Worm (Caenorhabditis elegans) whole organism, L4 larva: ENCODE data around the gene srz-102.

Source experiments
- F10B5.3 ChIP-seq: sonication (generic microtip); optimal IDR thresholded peaks from 2 replicates; lab custom pipeline; 2016; ENCODE audit warnings: mild to moderate bottlenecking, missing genetic modification characterization, missing compliant biosample characterization
- F26F4.8 ChIP-seq: fragments of 200-800 bp; sonication (Bioruptor generic); conservative IDR thresholded peaks from 2 replicates; pipeline ENCODE4 v1.3.6; 2022; ENCODE audit warnings: missing genetic modification characterization, missing compliant biosample characterization
- F49E8.2 ChIP-seq: sonication (generic microtip); optimal IDR thresholded peaks from 2 replicates; lab custom pipeline; 2016; ENCODE audit warnings: missing compliant biosample characterization, mild to moderate bottlenecking, missing genetic modification characterization, borderline replicate concordance
- T20F7.1 ChIP-seq: fragments of 200-800 bp; sonication (Bioruptor generic); optimal IDR thresholded peaks from 2 replicates; lab custom pipeline; 2018; ENCODE audit warnings: mild to moderate bottlenecking, missing genetic modification characterization, missing compliant biosample characterization
- T26A8.4 ChIP-seq: fragments of 200-800 bp; sonication (Bioruptor generic); IDR thresholded peaks from 2 replicates; pipeline ENCODE4 v1.3.6; 2022; ENCODE audit warnings: missing genetic modification characterization, missing compliant biosample characterization
- Y48G9A.11 ChIP-seq: fragments of 200-800 bp; sonication (Bioruptor generic); IDR thresholded peaks from 2 replicates; pipeline ENCODE4 v1.3.6; 2022; ENCODE audit warnings: missing genetic modification reagents, missing genetic modification characterization, missing compliant biosample characterization
- Y75B8A.6 ChIP-seq: fragments of 200-800 bp; sonication (Bioruptor generic); IDR thresholded peaks from 2 replicates; pipeline ENCODE4 v1.3.6; 2022; ENCODE audit warnings: missing genetic modification reagents, missing genetic modification characterization, missing compliant biosample characterization
- ZK337.2 ChIP-seq: fragments of 200-800 bp; sonication (Bioruptor generic); IDR thresholded peaks from 2 replicates; pipeline ENCODE4 v1.3.6; 2022; ENCODE audit warnings: missing genetic modification reagents, missing genetic modification characterization, missing compliant biosample characterization
- aha-1 ChIP-seq: fragments of 150-350 bp; peaks from one replicate; lab custom pipeline; 2014; ENCODE audit warnings: missing biosample characterization, missing genetic modification characterization
- ama-1 ChIP-seq: fragments of 150-350 bp; optimal IDR thresholded peaks from 2 replicates; lab custom pipeline; 2014; ENCODE audit warnings: inconsistent platforms, mixed read lengths
- ceh-20 ChIP-seq: fragments of 200-800 bp; sonication (Bioruptor generic); IDR thresholded peaks from 2 replicates; pipeline ENCODE4 v1.3.6; 2022; ENCODE audit warnings: missing genetic modification reagents, missing genetic modification characterization, missing compliant biosample characterization
- ceh-44 ChIP-seq: fragments of 200-800 bp; sonication (Bioruptor generic); IDR thresholded peaks from 2 replicates; pipeline ENCODE4 v1.3.6; 2022; ENCODE audit warnings: missing genetic modification reagents, missing genetic modification characterization, missing compliant biosample characterization
- daf-12 ChIP-seq: fragments of 150-350 bp; optimal IDR thresholded peaks from 2 replicates; lab custom pipeline; 2014; ENCODE audit warnings: missing biosample characterization, missing genetic modification reagents, missing genetic modification characterization
- daf-19 ChIP-seq: fragments of 200-800 bp; sonication (Bioruptor generic); conservative IDR thresholded peaks from 2 replicates; pipeline ENCODE4 v1.3.6; 2022; ENCODE audit warnings: missing genetic modification characterization, missing compliant biosample characterization
- dmd-8 ChIP-seq: fragments of 200-800 bp; sonication (Bioruptor generic); IDR thresholded peaks from 2 replicates; pipeline ENCODE4 v1.3.6; 2022; ENCODE audit warnings: missing genetic modification characterization, missing compliant biosample characterization
- dmd-9 ChIP-seq: fragments of 200-800 bp; sonication (Bioruptor generic); IDR thresholded peaks from 2 replicates; pipeline ENCODE4 v1.3.6; 2022; ENCODE audit warnings: missing genetic modification reagents, missing genetic modification characterization, missing compliant biosample characterization
- dpl-1 ChIP-seq: fragments of 150-350 bp; optimal IDR thresholded peaks from 2 replicates; lab custom pipeline; 2014; ENCODE audit warnings: missing biosample characterization, missing genetic modification reagents, missing genetic modification characterization
- egl-27 ChIP-seq: sonication (generic microtip); optimal IDR thresholded peaks from 3 replicates; lab custom pipeline; 2017; ENCODE audit warnings: missing biosample characterization, missing genetic modification reagents, missing genetic modification characterization
- egl-43 ChIP-seq: fragments of 200-800 bp; sonication (Bioruptor generic); IDR thresholded peaks from 2 replicates; pipeline ENCODE4 v1.3.6; 2022; ENCODE audit warnings: missing genetic modification reagents, missing genetic modification characterization, missing compliant biosample characterization
- hif-1 ChIP-seq, 2 experiments: sonication (generic microtip); optimal IDR thresholded peaks; 2 replicates each; lab custom pipeline; 2016 to 2017; ENCODE audit warnings: missing compliant biosample characterization in 2 of 2, missing genetic modification characterization in 2 of 2, missing genetic modification reagents in 2 of 2, missing genotype in 2 of 2, mild to moderate bottlenecking in 1 of 2
- hlh-11 ChIP-seq: fragments of 200-800 bp; sonication (Bioruptor generic); optimal IDR thresholded peaks from 2 replicates; lab custom pipeline; 2018; ENCODE audit warnings: mild to moderate bottlenecking, missing genetic modification characterization, missing compliant biosample characterization
- hlh-30 ChIP-seq: sonication (generic microtip); optimal IDR thresholded peaks from 2 replicates; lab custom pipeline; 2017; ENCODE audit warnings: antibody characterized with exemption, mild to moderate bottlenecking, missing genetic modification characterization, missing compliant biosample characterization; ENCODE audit not compliant: insufficient read depth
- lin-1 ChIP-seq: fragments of 200-800 bp; sonication (Bioruptor generic); IDR thresholded peaks from 2 replicates; pipeline ENCODE4 v1.3.6; 2022; ENCODE audit warnings: missing genetic modification reagents, missing genetic modification characterization, missing compliant biosample characterization
- mdl-1 ChIP-seq, 2 experiments: fragments of 150-350 bp in 1 of 2; sonication (generic microtip) in 1 of 2; optimal IDR thresholded peaks; 2 replicates each; lab custom pipeline; 2014 to 2017; ENCODE audit warnings: missing biosample characterization in 2 of 2, missing genetic modification characterization in 2 of 2
- mes-2 ChIP-seq: sonication (generic microtip); optimal IDR thresholded peaks from 2 replicates; lab custom pipeline; 2016; ENCODE audit warnings: missing genotype, mild to moderate bottlenecking, missing genetic modification characterization, missing compliant biosample characterization; ENCODE audit not compliant: poor library complexity, severe bottlenecking
- mxl-2 ChIP-seq: fragments of 200-800 bp; sonication (Bioruptor generic); conservative IDR thresholded peaks from 2 replicates; pipeline ENCODE4 v1.3.6; 2022; ENCODE audit warnings: missing genetic modification reagents, missing genetic modification characterization, missing compliant biosample characterization
- nhr-102 ChIP-seq: sonication (generic microtip); optimal IDR thresholded peaks from 2 replicates; lab custom pipeline; 2016; ENCODE audit warnings: mild to moderate bottlenecking, missing genetic modification characterization, moderate library complexity, missing compliant biosample characterization
- nhr-6 ChIP-seq: fragments of 150-350 bp; optimal IDR thresholded peaks from 2 replicates; lab custom pipeline; 2014; ENCODE audit warnings: missing biosample characterization, missing genetic modification characterization
- nhr-76 ChIP-seq: fragments of 150-350 bp; optimal IDR thresholded peaks from 2 replicates; lab custom pipeline; 2014; ENCODE audit warnings: missing biosample characterization, missing genetic modification characterization
- nhr-77 ChIP-seq: fragments of 150-350 bp; optimal IDR thresholded peaks from 2 replicates; lab custom pipeline; 2014; ENCODE audit warnings: missing biosample characterization, missing genetic modification characterization
- php-3 ChIP-seq: fragments of 200-800 bp; sonication (Bioruptor generic); IDR thresholded peaks from 2 replicates; pipeline ENCODE4 v1.3.6; 2022; ENCODE audit warnings: missing genetic modification reagents, missing genetic modification characterization, missing compliant biosample characterization
- set-16 ChIP-seq: fragments of 200-800 bp; sonication (Bioruptor generic); IDR thresholded peaks from 2 replicates; pipeline ENCODE4 v1.3.6; 2022; ENCODE audit warnings: missing genetic modification reagents, missing genetic modification characterization, missing compliant biosample characterization
- snpc-1.2 ChIP-seq: fragments of 200-800 bp; sonication (Bioruptor generic); IDR thresholded peaks from 2 replicates; pipeline ENCODE4 v1.3.6; 2022; ENCODE audit warnings: missing genetic modification reagents, missing genetic modification characterization, missing compliant biosample characterization
- snpc-4 ChIP-seq: fragments of 150-350 bp; optimal IDR thresholded peaks from 2 replicates; lab custom pipeline; 2014; ENCODE audit warnings: missing biosample characterization, missing genetic modification characterization
- spr-1 ChIP-seq: sonication (generic microtip); optimal IDR thresholded peaks from 2 replicates; lab custom pipeline; 2016; ENCODE audit warnings: mild to moderate bottlenecking, missing genetic modification characterization, missing compliant biosample characterization
- tra-1 ChIP-seq: fragments of 200-800 bp; sonication (Bioruptor generic); IDR thresholded peaks from 2 replicates; pipeline ENCODE4 v1.3.6; 2022; ENCODE audit warnings: missing genetic modification reagents, missing genetic modification characterization, missing compliant biosample characterization
- vab-7 ChIP-seq: fragments of 200-800 bp; sonication (Bioruptor generic); IDR thresholded peaks from 2 replicates; pipeline ENCODE4 v1.3.6; 2022; ENCODE audit warnings: missing genetic modification reagents, missing genetic modification characterization, missing compliant biosample characterization
- zip-11 ChIP-seq: fragments of 200-800 bp; sonication (Bioruptor generic); IDR thresholded peaks from 2 replicates; pipeline ENCODE4 v1.3.6; 2022; ENCODE audit warnings: missing genetic modification characterization, missing compliant biosample characterization
- ztf-11 ChIP-seq: fragments of 150-350 bp; optimal IDR thresholded peaks from 2 replicates; lab custom pipeline; 2014; ENCODE audit warnings: missing biosample characterization, missing genetic modification characterization

The srz-102 gene

ce11 chrV:16682886-16683285 lies 4.4 kb upstream of the srz-102 start, which contains the start of gene srw-36 (continued):
- no peak for TF ChIP-seq daf-19

ce11 chrV:16683359-16683758 lies 4.0 kb upstream of the srz-102 start:
- peak; percentile 91 for TF ChIP-seq aha-1 (tag; lab: Kevin White, UChicago)
- TF ChIP-seq snpc-1.2 (GFP tag; lab: Robert Waterston, UW) = no peak
- no peak for TF ChIP-seq egl-43 (GFP tag; lab: Robert Waterston, UW)

ce11 chrV:16685725-16686124 lies 1.6 kb upstream of the srz-102 start, which contains the start of gene srw-43:
Gene srw-43 (plus strand): TSS chrV:16686025.
- TF ChIP-seq vab-7 (GFP tag; lab: Robert Waterston, UW) (no peak), Y75B8A.6 (GFP tag; lab: Robert Waterston, UW) (no peak), dmd-8 (GFP tag; lab: Robert Waterston, UW) (no peak), hlh-30 (tag; lab: Kevin White, UChicago) (no peak), hlh-11 (tag; lab: Kevin White, UChicago) (no peak), dpl-1 (no peak), dmd-9 (GFP tag; lab: Robert Waterston, UW) (no peak), ama-1 (lab: Kevin White, UChicago) (no peak)
- TF ChIP-seq, all 104 proteins: peak for 0

ce11 chrV:16692988-16693387 lies 5.7 kb downstream of the srz-102 start:
- TF ChIP-seq dmd-8 (GFP tag; lab: Robert Waterston, UW) = no peak
- peak; percentile 92 for TF ChIP-seq set-16
- TF ChIP-seq nhr-76 (tag; lab: Kevin White, UChicago) = no peak

- no peak for TF ChIP-seq snpc-1.2 (GFP tag; lab: Robert Waterston, UW)
- TF ChIP-seq mdl-1 (tag; optimal IDR thresholded peaks at IDR 0.05; lab: Kevin White, UChicago) = no peak
- TF ChIP-seq tra-1 (GFP tag; lab: Robert Waterston, UW) = no peak
- no peak for TF ChIP-seq mxl-2 (GFP tag; lab: Robert Waterston, UW)
- TF ChIP-seq ceh-20 = no peak
- TF ChIP-seq F10B5.3 (tag; lab: Kevin White, UChicago) = no peak
- TF ChIP-seq hif-1 (tag; optimal IDR thresholded peaks at IDR 0.05; lab: Kevin White, UChicago) = no peak
- TF ChIP-seq zip-11 (GFP tag; lab: Robert Waterston, UW) = no peak
- TF ChIP-seq daf-12 (tag; lab: Kevin White, UChicago) = no peak
- no peak for TF ChIP-seq Y48G9A.11 (GFP tag; lab: Robert Waterston, UW)
- TF ChIP-seq vab-7 (GFP tag; lab: Robert Waterston, UW) = no peak
- TF ChIP-seq egl-27 (tag; lab: Kevin White, UChicago) = no peak
- TF ChIP-seq aha-1 (tag; lab: Kevin White, UChicago) = no peak
- TF ChIP-seq nhr-6 (tag; lab: Kevin White, UChicago) = no peak
- no peak for TF ChIP-seq F49E8.2
- no peak for TF ChIP-seq snpc-4 (tag; lab: Kevin White, UChicago)
- no peak for TF ChIP-seq F26F4.8 (GFP tag; lab: Robert Waterston, UW)
- no peak for TF ChIP-seq nhr-77 (tag; lab: Kevin White, UChicago)
- no peak for TF ChIP-seq lin-1 (GFP tag; lab: Robert Waterston, UW)
Measured at ce11 chrV:16693732-16694131, 6.4 kb downstream of the srz-102 start, which contains the start of gene srw-42. Gene srw-42 (minus strand): TSS chrV:16693832.

- TF ChIP-seq ztf-11 (no peak), Y48G9A.11 (GFP tag; lab: Robert Waterston, UW) (no peak), T26A8.4 (no peak), spr-1 (tag; lab: Kevin White, UChicago) (no peak), dmd-8 (GFP tag; lab: Robert Waterston, UW) (no peak), ceh-44 (GFP tag; lab: Robert Waterston, UW) (no peak), ZK337.2 (GFP tag; lab: Robert Waterston, UW) (no peak), mes-2 (tag; lab: Kevin White, UChicago) (no peak), nhr-76 (tag; lab: Kevin White, UChicago) (no peak), php-3 (GFP tag; lab: Robert Waterston, UW) (no peak), set-16 (no peak), T20F7.1 (GFP tag; lab: Kevin White, UChicago) (no peak), nhr-102 (no peak)
Measured at ce11 chrV:16694538-16694937, 7.2 kb downstream of the srz-102 start, which contains the start of gene srz-101. Gene srz-101 (plus strand): TSS chrV:16694838.
